Fruit fly (Drosophila melanogaster) whole organism, embryonic: ENCODE results near the gene ocn.
A peak's percentile ranks its signal among the peaks of the same experiment; 100 is the strongest.

Source experiments
- CG16863 ChIP-seq: fragments of 200-800 bp; sonication (Bioruptor generic); optimal IDR thresholded peaks from 3 replicates; lab custom pipeline; 2016; ENCODE audit warnings: missing biosample characterization, missing genetic modification characterization
- CG17361 ChIP-seq: fragments of 200-800 bp; sonication (Bioruptor generic); IDR thresholded peaks from 3 replicates; pipeline ENCODE4 v1.3.6; 2022; ENCODE audit warnings: missing biosample characterization, missing genetic modification characterization
- CG17385 ChIP-seq: fragments of 200-800 bp; sonication (Bioruptor generic); optimal IDR thresholded peaks from 3 replicates; lab custom pipeline; 2018; ENCODE audit warnings: missing biosample characterization, mild to moderate bottlenecking, missing genetic modification characterization
- CG31224 ChIP-seq: fragments of 200-800 bp; sonication (Bioruptor generic); IDR thresholded peaks from 2 replicates; pipeline ENCODE4 v1.3.6; 2022; ENCODE audit warnings: missing biosample characterization, missing genetic modification characterization
- CG3838 ChIP-seq: fragments of 200-800 bp; sonication (Bioruptor generic); optimal IDR thresholded peaks from 3 replicates; lab custom pipeline; 2016; ENCODE audit warnings: missing biosample characterization, missing genetic modification characterization
- CG7556 ChIP-seq: fragments of 200-800 bp; sonication (Bioruptor generic); optimal IDR thresholded peaks from 2 replicates; lab custom pipeline; 2017; ENCODE audit warnings: missing biosample characterization, mild to moderate bottlenecking, missing genetic modification characterization
- Hr3 ChIP-seq: fragments of 200-800 bp; sonication (Bioruptor generic); optimal IDR thresholded peaks from 3 replicates; lab custom pipeline; 2016; ENCODE audit warnings: missing biosample characterization, missing genetic modification characterization
- Mrtf ChIP-seq: fragments of 200-800 bp; sonication (Bioruptor generic); IDR thresholded peaks from 3 replicates; pipeline ENCODE4 v1.3.6; 2022; ENCODE audit warnings: missing biosample characterization, missing genetic modification characterization
- Xrp1 ChIP-seq: fragments of 200-800 bp; sonication (Bioruptor generic); IDR thresholded peaks from 2 replicates; pipeline ENCODE4 v1.3.6; 2022; ENCODE audit warnings: missing biosample characterization, missing genetic modification characterization
- dati ChIP-seq: fragments of 200-800 bp; sonication (Bioruptor generic); IDR thresholded peaks from 2 replicates; pipeline ENCODE4 v1.3.6; 2022; ENCODE audit warnings: missing biosample characterization, missing genetic modification characterization
- rib ChIP-seq: fragments of 200-800 bp; sonication (Bioruptor generic); IDR thresholded peaks from 2 replicates; pipeline ENCODE4 v1.3.6; 2022; ENCODE audit warnings: missing biosample characterization, missing genetic modification characterization
- unpg ChIP-seq: fragments of 200-800 bp; sonication (Bioruptor generic); optimal IDR thresholded peaks from 3 replicates; lab custom pipeline; 2018; ENCODE audit warnings: missing biosample characterization, mild to moderate bottlenecking, missing genetic modification characterization, moderate library complexity
- usp ChIP-seq: fragments of >200 bp; optimal IDR thresholded peaks from 2 replicates; lab custom pipeline; 2017; ENCODE audit warnings: missing biosample characterization, missing genetic modification characterization
- vfl ChIP-seq: fragments of 200-800 bp; sonication (Bioruptor generic); optimal IDR thresholded peaks from 2 replicates; lab custom pipeline; 2016; ENCODE audit warnings: missing biosample characterization, missing genetic modification characterization

dm6 chr3R:30052455-30053046, 15.0 kb upstream of the ocn start, which contains the start of gene Jasper:
- TF ChIP-seq Xrp1 (GFP tag; lab: Robert Waterston, UW) (no peak), unpg (GFP tag; lab: Kevin White, UChicago) (no peak), CG31224 (no peak), CG17385 (GFP tag; lab: Kevin White, UChicago) (peak; percentile 52), usp (GFP tag; lab: Kevin White, UChicago) (no peak), CG17361 (GFP tag; lab: Robert Waterston, UW) (0 out of 3 replicates have a peak, but pooled peaks have one; percentile 12), Mrtf (GFP tag; lab: Robert Waterston, UW) (no peak), vfl (GFP tag; lab: Kevin White, UChicago) (peak; percentile 31), Hr3 (GFP tag; lab: Kevin White, UChicago) (no peak), rib (GFP tag; lab: Robert Waterston, UW) (no peak), CG7556 (GFP tag; lab: Kevin White, UChicago) (no peak), CG16863 (GFP tag; lab: Kevin White, UChicago) (no peak), CG3838 (no peak), dati (GFP tag; lab: Robert Waterston, UW) (no peak)
